Fruit fly (Drosophila melanogaster): Measurements from ENCODE around the gene bowl.
A peak's percentile ranks its signal among the peaks of the same experiment; 100 is the strongest.

Gene bowl

dm6 chr2L:3779143-3779788 is 7.8 kb downstream of the bowl start (continued):
- peak; percentile 16 for TF ChIP-seq CG6813 (GFP tag; optimal IDR thresholded peaks at IDR 0.05)
- peak; percentile 3 for TF ChIP-seq ind (GFP tag; optimal IDR thresholded peaks at IDR 0.05)
- TF ChIP-seq CG5245 (GFP tag; optimal IDR thresholded peaks at IDR 0.05) = no peak
- TF ChIP-seq Deaf1 (tag; optimal IDR thresholded peaks at IDR 0.05) = peak; percentile 3
- peak; percentile 48 for TF ChIP-seq CG18619 (GFP tag; optimal IDR thresholded peaks at IDR 0.05)
- TF ChIP-seq sqz (GFP tag; optimal IDR thresholded peaks at IDR 0.05) = peak; percentile 69
- TF ChIP-seq CG11085 (GFP tag; IDR thresholded peaks at IDR 0.05) = no peak
- peak; percentile 18 for TF ChIP-seq MTF-1 (GFP tag; optimal IDR thresholded peaks at IDR 0.05; ENCODE audit: borderline replicate concordance)
- TF ChIP-seq GATAe (GFP tag; conservative IDR thresholded peaks at IDR 0.05) = peak; percentile 22; the same call in 1 of the 2 replicates
- TF ChIP-seq Hey (tag; optimal IDR thresholded peaks at IDR 0.05) = peak; percentile 58
- peak; percentile 39 for TF ChIP-seq CG9727 (GFP tag; optimal IDR thresholded peaks at IDR 0.05)
- no peak for TF ChIP-seq D19A (tag; optimal IDR thresholded peaks at IDR 0.05)
- peak; percentile 39 for TF ChIP-seq CG15269 (tag; optimal IDR thresholded peaks at IDR 0.05)
- TF ChIP-seq lab (GFP tag; optimal IDR thresholded peaks at IDR 0.05) = peak; percentile 15
- no peak for TF ChIP-seq CG13123 (GFP tag; optimal IDR thresholded peaks at IDR 0.05)
- peak; percentile 67 for TF ChIP-seq sd (tag; optimal IDR thresholded peaks at IDR 0.05)
- TF ChIP-seq unpg (GFP tag; optimal IDR thresholded peaks at IDR 0.05) = peak; percentile 18
- no peak for TF ChIP-seq jigr1 (GFP tag; IDR thresholded peaks at IDR 0.05)
- TF ChIP-seq CG2116 (GFP tag; optimal IDR thresholded peaks at IDR 0.05) = peak; percentile 7
- TF ChIP-seq CoRest (tag; optimal IDR thresholded peaks at IDR 0.05) = peak; percentile 22
- peak; percentile 61 for TF ChIP-seq CG13894 (tag; optimal IDR thresholded peaks at IDR 0.05)
- 0 out of 4 replicates have a peak, but pooled peaks have one; percentile 39 for TF ChIP-seq chinmo (GFP tag; IDR thresholded peaks at IDR 0.05; ENCODE audit: partially characterized antibody)
- TF ChIP-seq CG17361 (GFP tag; IDR thresholded peaks at IDR 0.05) = peak; percentile 68; the same call in 2 of the 3 replicates
- TF ChIP-seq sug (tag; optimal IDR thresholded peaks at IDR 0.05) = peak; percentile 38
- peak; percentile 12 for TF ChIP-seq cato (GFP tag; optimal IDR thresholded peaks at IDR 0.05; ENCODE audit: borderline replicate concordance)
- peak; percentile 15 for TF ChIP-seq bcd (GFP tag; optimal IDR thresholded peaks at IDR 0.05)
- no peak for TF ChIP-seq phol (tag; optimal IDR thresholded peaks at IDR 0.05)
- peak; percentile 48 for TF ChIP-seq CG7556 (GFP tag; optimal IDR thresholded peaks at IDR 0.05)
- TF ChIP-seq dimm (GFP tag; IDR thresholded peaks at IDR 0.05) = no peak
- TF ChIP-seq CG12769 (tag; optimal IDR thresholded peaks at IDR 0.05) = peak; percentile 14
- TF ChIP-seq CG2678 (tag; optimal IDR thresholded peaks at IDR 0.05) = peak; percentile 42
- TF ChIP-seq Oli (tag; optimal IDR thresholded peaks at IDR 0.05) = peak; percentile 27
- TF ChIP-seq gem (tag; optimal IDR thresholded peaks at IDR 0.05) = peak; percentile 50
- no peak for TF ChIP-seq CG11398 (GFP tag; optimal IDR thresholded peaks at IDR 0.05)
- peak in 1 of 2 experiments; percentile 73 for TF ChIP-seq eve (GFP tag; optimal IDR thresholded peaks at IDR 0.05)
- TF ChIP-seq run (tag; optimal IDR thresholded peaks at IDR 0.05) = no peak
- no peak for TF ChIP-seq CG10147 (GFP tag; optimal IDR thresholded peaks at IDR 0.05)
- TF ChIP-seq CG10209 (GFP tag; optimal IDR thresholded peaks at IDR 0.05) = peak; percentile 21
- no peak for TF ChIP-seq CG11723 (GFP tag; optimal IDR thresholded peaks at IDR 0.05)
- no peak for TF ChIP-seq ase (GFP tag; IDR thresholded peaks at IDR 0.05)
- TF ChIP-seq tio (GFP tag; optimal IDR thresholded peaks at IDR 0.05) = peak; percentile 44
- TF ChIP-seq CrebB (tag; optimal IDR thresholded peaks at IDR 0.05) = no peak
- TF ChIP-seq Hand (GFP tag; optimal IDR thresholded peaks at IDR 0.05) = peak; percentile 16
- TF ChIP-seq Med (GFP tag) = peak; percentile 71
- TF ChIP-seq Hr51 (GFP tag; optimal IDR thresholded peaks at IDR 0.05) = peak in 1 of 2 experiments; percentile 23
- TF ChIP-seq Awh (GFP tag; IDR thresholded peaks at IDR 0.05) = peak; percentile 18; the same call in 1 of the 2 replicates
- TF ChIP-seq CG30403 (GFP tag; optimal IDR thresholded peaks at IDR 0.05) = peak; percentile 39

All from whole organism, embryonic.